Worm (Caenorhabditis elegans): ENCODE measurements around the gene C54D10.9.

C54D10.9 gene

ce11 chrV:12455695-12456094 is 8.7 kb downstream of the C54D10.9 start:
- TF ChIP-seq nhr-12 (tag; optimal IDR thresholded peaks at IDR 0.05) (no peak), M03D4.4 (tag; optimal IDR thresholded peaks at IDR 0.05) (no peak), pha-4 (tag; optimal IDR thresholded peaks at IDR 0.05) (no peak), flh-1 (GFP tag; optimal IDR thresholded peaks at IDR 0.05) (no peak), ham-2 (GFP tag; optimal IDR thresholded peaks at IDR 0.05) (no peak), ces-1 (GFP tag; optimal IDR thresholded peaks at IDR 0.05) (no peak), lin-32 (GFP tag; optimal IDR thresholded peaks at IDR 0.05) (no peak), hlh-1 (tag; optimal IDR thresholded peaks at IDR 0.05) (no peak), snpc-4 (tag; optimal IDR thresholded peaks at IDR 0.05) (no peak)

ce11 chrV:12460583-12460982 is 13.6 kb downstream of the C54D10.9 start:
- no peak for TF ChIP-seq mls-2 (tag; optimal IDR thresholded peaks at IDR 0.05)
- no peak for TF ChIP-seq drap-1 (GFP tag; optimal IDR thresholded peaks at IDR 0.05)
- no peak for TF ChIP-seq ces-1 (GFP tag; optimal IDR thresholded peaks at IDR 0.05)
- no peak for TF ChIP-seq tbx-8 (GFP tag; optimal IDR thresholded peaks at IDR 0.05)
- TF ChIP-seq lin-13 (tag; optimal IDR thresholded peaks at IDR 0.05), result no peak
- no peak for TF ChIP-seq snpc-4 (tag; optimal IDR thresholded peaks at IDR 0.05)
- no peak for TF ChIP-seq unc-62 (GFP tag; optimal IDR thresholded peaks at IDR 0.05)
- no peak for TF ChIP-seq nhr-2 (tag; optimal IDR thresholded peaks at IDR 0.05)
- TF ChIP-seq bed-3 (GFP tag; optimal IDR thresholded peaks at IDR 0.05), result no peak
- TF ChIP-seq ceh-43 (GFP tag; optimal IDR thresholded peaks at IDR 0.05), result no peak
- TF ChIP-seq M03D4.4 (tag; optimal IDR thresholded peaks at IDR 0.05), result no peak
- no peak for TF ChIP-seq sptf-1 (tag; optimal IDR thresholded peaks at IDR 0.05)

- TF ChIP-seq mls-2 (tag; optimal IDR thresholded peaks at IDR 0.05) (no peak), cnd-1 (tag; optimal IDR thresholded peaks at IDR 0.05) (peak; percentile 6)
These were observed 16.0 kb downstream of the C54D10.9 start, which contains the start of gene egl-10 for ce11 chrV:12462908-12463307. Gene egl-10 (minus strand): TSS chrV:12463008.

DNA sequence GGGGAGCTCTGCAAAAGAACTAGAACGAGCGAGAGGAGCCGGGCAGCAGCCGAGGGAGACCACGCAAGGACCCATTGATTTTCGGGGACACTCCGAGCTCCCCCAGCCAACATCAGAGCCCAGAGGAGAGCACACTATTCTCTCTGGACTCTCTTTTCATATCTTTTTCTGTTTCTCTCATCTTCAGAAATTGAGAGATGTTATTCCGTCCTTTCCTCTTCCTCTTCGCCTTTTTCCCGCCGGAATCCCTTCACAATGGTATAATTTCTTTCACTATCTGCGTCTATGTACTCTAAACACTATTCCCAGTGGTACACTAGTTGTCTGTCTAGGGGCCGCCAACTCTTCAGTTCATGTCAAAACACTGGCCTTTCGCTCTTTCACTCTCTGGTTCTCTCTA is 18.4 kb downstream of the C54D10.9 start:
- TF ChIP-seq lin-32 (GFP tag; optimal IDR thresholded peaks at IDR 0.05) (no peak), zip-8 (tag; optimal IDR thresholded peaks at IDR 0.05) (no peak), unc-62 (GFP tag; optimal IDR thresholded peaks at IDR 0.05) (peak; percentile 93), nhr-28 (tag; optimal IDR thresholded peaks at IDR 0.05) (no peak), nhr-2 (tag; optimal IDR thresholded peaks at IDR 0.05) (no peak), tbx-8 (GFP tag; optimal IDR thresholded peaks at IDR 0.05) (no peak), nhr-76 (tag; optimal IDR thresholded peaks at IDR 0.05) (no peak), mep-1 (tag; optimal IDR thresholded peaks at IDR 0.05) (peak; percentile 66), M03D4.4 (tag; optimal IDR thresholded peaks at IDR 0.05) (peak; percentile 38), elt-1 (tag; optimal IDR thresholded peaks at IDR 0.05; ENCODE audit: borderline replicate concordance, insufficient read depth) (no peak), ham-2 (GFP tag; optimal IDR thresholded peaks at IDR 0.05) (no peak), ceh-83 (GFP tag; optimal IDR thresholded peaks at IDR 0.05) (no peak), elt-3 (tag; optimal IDR thresholded peaks at IDR 0.05) (no peak), lsy-2 (tag; optimal IDR thresholded peaks at IDR 0.05) (peak; percentile 20), drap-1 (GFP tag; optimal IDR thresholded peaks at IDR 0.05) (peak; percentile 1), nhr-237 (tag; optimal IDR thresholded peaks at IDR 0.05) (no peak), mab-5 (tag; optimal IDR thresholded peaks at IDR 0.05) (no peak), unc-120 (tag; optimal IDR thresholded peaks at IDR 0.05; ENCODE audit: poor library complexity, severe bottlenecking) (peak; percentile 87), ceh-39 (tag; optimal IDR thresholded peaks at IDR 0.05) (no peak), lin-13 (tag; optimal IDR thresholded peaks at IDR 0.05) (no peak), cnd-1 (tag; optimal IDR thresholded peaks at IDR 0.05) (no peak), mls-2 (tag; optimal IDR thresholded peaks at IDR 0.05) (peak; percentile 25), pha-4 (tag; optimal IDR thresholded peaks at IDR 0.05) (peak; percentile 62), sptf-1 (tag; optimal IDR thresholded peaks at IDR 0.05) (peak; percentile 26), bed-3 (GFP tag; optimal IDR thresholded peaks at IDR 0.05) (no peak), hlh-1 (tag; optimal IDR thresholded peaks at IDR 0.05) (peak; percentile 49), ces-1 (GFP tag; optimal IDR thresholded peaks at IDR 0.05) (peak; percentile 83), snpc-4 (tag; optimal IDR thresholded peaks at IDR 0.05) (no peak), nhr-12 (tag; optimal IDR thresholded peaks at IDR 0.05) (no peak), sem-2 (GFP tag; optimal IDR thresholded peaks at IDR 0.05) (no peak), blmp-1 (tag; optimal IDR thresholded peaks at IDR 0.05) (no peak), flh-1 (GFP tag; optimal IDR thresholded peaks at IDR 0.05) (no peak), ceh-43 (GFP tag; optimal IDR thresholded peaks at IDR 0.05) (no peak), ztf-11 (tag; optimal IDR thresholded peaks at IDR 0.05) (peak; percentile 61), unc-39 (tag; optimal IDR thresholded peaks at IDR 0.05) (peak; percentile 18)
